Worm (Caenorhabditis elegans) whole organism, L3 larva: Measurements from ENCODE around the gene clec-19.

Experiments used
- aly-2 ChIP-seq: fragments of 150-350 bp; optimal IDR thresholded peaks from 2 replicates; lab custom pipeline; 2014; ENCODE audit warnings: missing biosample characterization, missing genetic modification characterization
- ama-1 ChIP-seq: fragments of 150-350 bp; optimal IDR thresholded peaks from 2 replicates; lab custom pipeline; 2018
- elt-2 ChIP-seq: sonication (generic microtip); optimal IDR thresholded peaks from 2 replicates; lab custom pipeline; 2016; ENCODE audit warnings: missing genetic modification reagents, mild to moderate bottlenecking, missing genetic modification characterization, missing compliant biosample characterization
- fkh-10 ChIP-seq: sonication (generic microtip); optimal IDR thresholded peaks from 2 replicates; lab custom pipeline; 2017; ENCODE audit warnings: missing biosample characterization, missing genetic modification reagents, missing genetic modification characterization
- nhr-77 ChIP-seq: fragments of 150-350 bp; optimal IDR thresholded peaks from 2 replicates; lab custom pipeline; 2014; ENCODE audit warnings: missing biosample characterization, missing genetic modification characterization
- pqm-1 ChIP-seq: fragments of 150-350 bp; optimal IDR thresholded peaks from 2 replicates; lab custom pipeline; 2017; ENCODE audit warnings: missing biosample characterization, missing genetic modification characterization, inconsistent platforms
- skn-1 ChIP-seq: fragments of 150-350 bp; optimal IDR thresholded peaks from 2 replicates; lab custom pipeline; 2014; ENCODE audit warnings: missing biosample characterization, missing genetic modification characterization
- unc-39 ChIP-seq: sonication (generic microtip); optimal IDR thresholded peaks from 4 replicates; lab custom pipeline; 2017; ENCODE audit warnings: missing biosample characterization, missing genetic modification characterization

DNA sequence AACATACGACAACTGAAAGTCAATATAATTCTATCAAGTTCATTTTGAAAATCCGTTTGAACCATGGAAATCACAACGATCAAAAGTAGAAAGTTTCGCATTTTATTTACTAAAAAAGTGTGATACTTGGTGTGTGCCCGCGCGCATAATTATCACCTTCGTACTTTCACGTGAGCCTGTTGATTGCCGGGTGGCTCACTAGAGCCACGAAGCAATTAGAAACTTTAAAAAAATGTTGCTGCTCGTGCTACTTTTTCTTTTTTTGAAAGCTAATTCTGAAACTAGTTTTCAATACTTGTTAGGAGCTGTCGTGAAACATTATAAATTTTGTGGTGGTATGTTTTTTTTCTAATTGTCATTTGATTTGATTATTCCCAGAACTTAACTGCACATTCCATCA, 5.4 kb upstream of the clec-19 start, which contains the start of the genes irld-9 and irld-33:
- TF ChIP-seq unc-39 (tag; lab: Kevin White, UChicago) (no peak), nhr-77 (tag; lab: Kevin White, UChicago) (no peak), skn-1 (tag; lab: Kevin White, UChicago) (no peak), elt-2 (tag; lab: Kevin White, UChicago) (no peak), ama-1 (lab: Kevin White, UChicago) (no peak), aly-2 (tag; lab: Kevin White, UChicago) (no peak), fkh-10 (GFP tag; lab: Kevin White, UChicago) (no peak), pqm-1 (tag; lab: Kevin White, UChicago) (no peak)
